Fruit fly (Drosophila melanogaster) whole organism, embryonic: ENCODE results near the gene Dup99B.
A peak's percentile ranks its signal among the peaks of the same experiment; 100 is the strongest.

ENCODE experiments used
- BtbVII ChIP-seq: fragments of 200-800 bp; sonication (Bioruptor generic); optimal IDR thresholded peaks from 3 replicates; lab custom pipeline; 2017; ENCODE audit warnings: missing biosample characterization, mild to moderate bottlenecking, missing genetic modification characterization
- CG11093 ChIP-seq: fragments of 200-800 bp; sonication (Bioruptor generic); IDR thresholded peaks from 3 replicates; pipeline ENCODE4 v1.3.6; 2022; ENCODE audit warnings: missing biosample characterization, missing genetic modification characterization
- CG1233 ChIP-seq: fragments of 200-800 bp; sonication (Bioruptor generic); optimal IDR thresholded peaks from 4 replicates; lab custom pipeline; 2018; ENCODE audit warnings: missing biosample characterization, mild to moderate bottlenecking, missing genetic modification characterization
- CG15011 ChIP-seq: fragments of 200-800 bp; sonication (Bioruptor generic); optimal IDR thresholded peaks from 3 replicates; lab custom pipeline; 2018; ENCODE audit warnings: missing biosample characterization, mild to moderate bottlenecking, missing genetic modification characterization
- CG15514 ChIP-seq: fragments of 200-800 bp; sonication (Bioruptor generic); optimal IDR thresholded peaks from 3 replicates; lab custom pipeline; 2017; ENCODE audit warnings: missing biosample characterization, missing genetic modification characterization, mild to moderate bottlenecking, moderate library complexity, missing genetic modification reagents
- CG16815 ChIP-seq: fragments of 200-800 bp; sonication (Bioruptor generic); optimal IDR thresholded peaks from 3 replicates; lab custom pipeline; 2017; ENCODE audit warnings: missing biosample characterization, mild to moderate bottlenecking, missing genetic modification characterization
- CG18476 ChIP-seq: fragments of 200-800 bp; sonication (Bioruptor generic); optimal IDR thresholded peaks from 2 replicates; lab custom pipeline; 2016; ENCODE audit warnings: missing biosample characterization, mild to moderate bottlenecking, missing genetic modification characterization
- CG2199 ChIP-seq: fragments of 200-800 bp; sonication (Bioruptor generic); IDR thresholded peaks from 3 replicates; pipeline ENCODE4 v1.3.6; 2022; ENCODE audit warnings: missing biosample characterization, missing genetic modification characterization
- CG30403 ChIP-seq: fragments of 200-800 bp; sonication (Bioruptor generic); optimal IDR thresholded peaks from 3 replicates; lab custom pipeline; 2016; ENCODE audit warnings: missing biosample characterization, missing genetic modification characterization
- CG31224 ChIP-seq: fragments of 200-800 bp; sonication (Bioruptor generic); IDR thresholded peaks from 2 replicates; pipeline ENCODE4 v1.3.6; 2022; ENCODE audit warnings: missing biosample characterization, missing genetic modification characterization
- CG3838 ChIP-seq: fragments of 200-800 bp; sonication (Bioruptor generic); optimal IDR thresholded peaks from 3 replicates; lab custom pipeline; 2016; ENCODE audit warnings: missing biosample characterization, missing genetic modification characterization
- CG4328 ChIP-seq: fragments of 200-800 bp; sonication (Bioruptor generic); optimal IDR thresholded peaks from 3 replicates; lab custom pipeline; 2017; ENCODE audit warnings: missing biosample characterization, missing genetic modification reagents, missing genetic modification characterization
- CG4404 ChIP-seq: fragments of 200-800 bp; sonication (Bioruptor generic); IDR thresholded peaks from 2 replicates; pipeline ENCODE4 v1.3.6; 2022; ENCODE audit warnings: missing biosample characterization, missing genetic modification characterization
- CG4617 ChIP-seq: fragments of 200-800 bp; sonication (Bioruptor generic); optimal IDR thresholded peaks from 3 replicates; lab custom pipeline; 2016; ENCODE audit warnings: missing biosample characterization, missing genetic modification characterization, borderline replicate concordance
- CG8388 ChIP-seq: fragments of 200-800 bp; sonication (Bioruptor generic); optimal IDR thresholded peaks from 2 replicates; lab custom pipeline; 2019; ENCODE audit warnings: missing biosample characterization, mild to moderate bottlenecking, missing genetic modification characterization, moderate library complexity
- CG9727 ChIP-seq: fragments of 200-800 bp; sonication (Bioruptor generic); optimal IDR thresholded peaks from 3 replicates; lab custom pipeline; 2017; ENCODE audit warnings: missing biosample characterization, mild to moderate bottlenecking, missing genetic modification characterization
- CHES-1-like ChIP-seq: fragments of 200-800 bp; sonication (Bioruptor generic); optimal IDR thresholded peaks from 2 replicates; lab custom pipeline; 2016; ENCODE audit warnings: missing biosample characterization, missing genetic modification characterization
- CoRest ChIP-seq: fragments of 200-800 bp; sonication (Bioruptor generic); optimal IDR thresholded peaks from 3 replicates; lab custom pipeline; 2018; ENCODE audit warnings: missing biosample characterization, mild to moderate bottlenecking, missing genetic modification characterization, moderate library complexity
- CrebB ChIP-seq: fragments of 200-800 bp; sonication (Bioruptor generic); optimal IDR thresholded peaks from 3 replicates; lab custom pipeline; 2018; ENCODE audit warnings: missing biosample characterization, mild to moderate bottlenecking, missing genetic modification characterization
- E2f1 ChIP-seq: fragments of 200-800 bp; sonication (Bioruptor generic); IDR thresholded peaks from 2 replicates; pipeline ENCODE4 v1.3.6; 2022; ENCODE audit warnings: missing biosample characterization, missing genetic modification characterization
- GATAe ChIP-seq: fragments of 200-800 bp; sonication (Bioruptor generic); conservative IDR thresholded peaks from 2 replicates; pipeline ENCODE4 v1.3.6; 2022; ENCODE audit warnings: missing biosample characterization, missing genetic modification characterization
- Kr ChIP-seq: fragments of 200-800 bp; sonication (Bioruptor generic); optimal IDR thresholded peaks from 2 replicates; lab custom pipeline; 2017; ENCODE audit warnings: missing biosample characterization, mild to moderate bottlenecking, missing genetic modification characterization
- MESR4 ChIP-seq: fragments of 200-800 bp; sonication (Bioruptor generic); optimal IDR thresholded peaks from 2 replicates; lab custom pipeline; 2018; ENCODE audit warnings: missing biosample characterization, mild to moderate bottlenecking, missing genetic modification characterization, moderate library complexity
- Myb ChIP-seq: fragments of 200-800 bp; sonication (Bioruptor generic); optimal IDR thresholded peaks from 2 replicates; lab custom pipeline; 2016; ENCODE audit warnings: missing biosample characterization, missing genetic modification characterization
- Oaz ChIP-seq: fragments of 200-800 bp; sonication (Bioruptor generic); IDR thresholded peaks from 2 replicates; pipeline ENCODE4 v1.3.6; 2022; ENCODE audit warnings: missing biosample characterization, missing genetic modification characterization
- Side ChIP-seq: fragments of 200-800 bp; sonication (Bioruptor generic); optimal IDR thresholded peaks from 2 replicates; lab custom pipeline; 2016; ENCODE audit warnings: missing biosample characterization, missing genetic modification characterization
- Stat92E ChIP-seq, 3 experiments: fragments of >200 bp in 2 of 3; fragments of 200-800 bp in 1 of 3; sonication (Bioruptor generic) in 1 of 3; optimal IDR thresholded peaks; 2 replicates each; lab custom pipeline; 2017 to 2019; ENCODE audit warnings: missing biosample characterization in 3 of 3, missing genetic modification characterization in 3 of 3, mild to moderate bottlenecking in 1 of 3, moderate library complexity in 1 of 3
- Usf ChIP-seq: fragments of 200-800 bp; sonication (Bioruptor generic); optimal IDR thresholded peaks from 2 replicates; lab custom pipeline; 2017; ENCODE audit warnings: missing genotype, missing biosample characterization, missing genetic modification characterization
- aop ChIP-seq: fragments of 200-800 bp; sonication (Bioruptor generic); IDR thresholded peaks from 2 replicates; pipeline ENCODE4 v1.3.6; 2022; ENCODE audit warnings: missing biosample characterization, missing genetic modification characterization
- ap ChIP-seq: fragments of 200-800 bp; sonication (Bioruptor generic); IDR thresholded peaks from 2 replicates; pipeline ENCODE4 v1.3.6; 2022; ENCODE audit warnings: missing biosample characterization, missing genetic modification characterization
- caup ChIP-seq: fragments of 200-800 bp; sonication (Bioruptor generic); optimal IDR thresholded peaks from 3 replicates; lab custom pipeline; 2017; ENCODE audit warnings: missing biosample characterization, mild to moderate bottlenecking, missing genetic modification characterization, moderate library complexity; ENCODE audit not compliant: severe bottlenecking
- chn ChIP-seq: fragments of 200-800 bp; sonication (Bioruptor generic); optimal IDR thresholded peaks from 2 replicates; lab custom pipeline; 2016; ENCODE audit warnings: missing biosample characterization, missing genetic modification characterization
- ci ChIP-seq: fragments of 200-800 bp; sonication (Bioruptor generic); IDR thresholded peaks from 3 replicates; pipeline ENCODE4 v1.3.6; 2022; ENCODE audit warnings: missing biosample characterization, missing genetic modification characterization
- dimm ChIP-seq: fragments of 200-800 bp; sonication (Bioruptor generic); IDR thresholded peaks from 2 replicates; pipeline ENCODE4 v1.3.6; 2022; ENCODE audit warnings: missing biosample characterization, missing genetic modification characterization
- dmrt99B ChIP-seq: fragments of 200-800 bp; sonication (Bioruptor generic); optimal IDR thresholded peaks from 2 replicates; lab custom pipeline; 2018; ENCODE audit warnings: missing biosample characterization, mild to moderate bottlenecking, missing genetic modification characterization, moderate library complexity
- ftz-f1 ChIP-seq: fragments of 200-800 bp; sonication (Bioruptor generic); optimal IDR thresholded peaks from 2 replicates; lab custom pipeline; 2016; ENCODE audit warnings: missing biosample characterization, missing genetic modification characterization
- gt ChIP-seq: fragments of 200-800 bp; sonication (Bioruptor generic); IDR thresholded peaks from 2 replicates; pipeline ENCODE4 v1.3.6; 2022; ENCODE audit warnings: missing biosample characterization, missing genetic modification characterization
- ham ChIP-seq: fragments of 200-800 bp; sonication (Bioruptor generic); IDR thresholded peaks from 2 replicates; pipeline ENCODE4 v1.3.6; 2022; ENCODE audit warnings: missing biosample characterization, missing genetic modification characterization
- lbe ChIP-seq: fragments of 200-800 bp; sonication (Bioruptor generic); optimal IDR thresholded peaks from 2 replicates; lab custom pipeline; 2016; ENCODE audit warnings: missing biosample characterization, mild to moderate bottlenecking, missing genetic modification characterization
- nerfin-2 ChIP-seq: fragments of 200-800 bp; sonication (Bioruptor generic); IDR thresholded peaks from 2 replicates; pipeline ENCODE4 v1.3.6; 2022; ENCODE audit warnings: missing biosample characterization, missing genetic modification characterization; ENCODE audit not compliant: partially characterized antibody
- prd ChIP-seq, 3 experiments: fragments of >200 bp in 2 of 3; fragments of 200-800 bp in 1 of 3; sonication (Bioruptor generic) in 1 of 3; optimal IDR thresholded peaks in 2 of 3; IDR thresholded peaks in 1 of 3; 2 replicates in 2 of 3; 3 replicates in 1 of 3; pipeline versions ENCODE4 v1.3.6 to Lab custom; 2017 to 2022; ENCODE audit warnings: missing biosample characterization in 1 of 3, missing genetic modification characterization in 1 of 3
- repo ChIP-seq: fragments of 200-800 bp; sonication (Bioruptor generic); optimal IDR thresholded peaks from 2 replicates; lab custom pipeline; 2016; ENCODE audit warnings: missing biosample characterization, missing genetic modification characterization
- rib ChIP-seq: fragments of 200-800 bp; sonication (Bioruptor generic); IDR thresholded peaks from 2 replicates; pipeline ENCODE4 v1.3.6; 2022; ENCODE audit warnings: missing biosample characterization, missing genetic modification characterization
- scrt ChIP-seq: fragments of 200-800 bp; sonication (Bioruptor generic); optimal IDR thresholded peaks from 2 replicates; lab custom pipeline; 2018; ENCODE audit warnings: missing biosample characterization, mild to moderate bottlenecking, missing genetic modification characterization, moderate library complexity
- sd ChIP-seq: fragments of 200-800 bp; sonication (Bioruptor generic); optimal IDR thresholded peaks from 3 replicates; lab custom pipeline; 2018; ENCODE audit warnings: missing biosample characterization, mild to moderate bottlenecking, missing genetic modification characterization, moderate library complexity
- slbo ChIP-seq: fragments of 200-800 bp; sonication (Bioruptor generic); IDR thresholded peaks from 2 replicates; pipeline ENCODE4 v1.3.6; 2022; ENCODE audit warnings: missing biosample characterization, missing genetic modification characterization
- sqz ChIP-seq: fragments of 200-800 bp; sonication (Bioruptor generic); optimal IDR thresholded peaks from 3 replicates; lab custom pipeline; 2018; ENCODE audit warnings: missing biosample characterization, mild to moderate bottlenecking, missing genetic modification characterization
- tap ChIP-seq: fragments of 200-800 bp; optimal IDR thresholded peaks from 3 replicates; lab custom pipeline; 2019; ENCODE audit warnings: missing biosample characterization, mild to moderate bottlenecking, missing genetic modification characterization, moderate library complexity
- tna ChIP-seq: fragments of 200-800 bp; sonication (Bioruptor generic); IDR thresholded peaks from 2 replicates; pipeline ENCODE4 v1.3.6; 2022; ENCODE audit warnings: missing biosample characterization, missing genetic modification characterization; ENCODE audit not compliant: partially characterized antibody
- trem ChIP-seq: fragments of 200-800 bp; optimal IDR thresholded peaks from 3 replicates; lab custom pipeline; 2019; ENCODE audit warnings: missing biosample characterization, mild to moderate bottlenecking, missing genetic modification characterization, moderate library complexity
- twi ChIP-seq: fragments of 200-800 bp; optimal IDR thresholded peaks from 2 replicates; lab custom pipeline; 2019; ENCODE audit warnings: missing biosample characterization, mild to moderate bottlenecking, missing genetic modification characterization, moderate library complexity

Dup99B gene

dm6 chr3R:29696359-29696758 is 18.8 kb downstream of the Dup99B start (continued):
- TF ChIP-seq CG4404 (GFP tag; lab: Robert Waterston, UW), result peak; percentile 67
- TF ChIP-seq rib (GFP tag; lab: Robert Waterston, UW), result no peak
- TF ChIP-seq CG9727 (GFP tag; lab: Kevin White, UChicago), result peak; percentile 59
- TF ChIP-seq tap, result no peak
- no peak for TF ChIP-seq repo (GFP tag; lab: Kevin White, UChicago)
- no peak for TF ChIP-seq GATAe (GFP tag; lab: Robert Waterston, UW)
- TF ChIP-seq CG2199 (GFP tag; lab: Robert Waterston, UW), result no peak
- no peak for TF ChIP-seq slbo (GFP tag; lab: Robert Waterston, UW)
- TF ChIP-seq ftz-f1, result no peak
- no peak for TF ChIP-seq CG18476 (GFP tag; lab: Kevin White, UChicago)
- TF ChIP-seq CG16815 (GFP tag; lab: Kevin White, UChicago), result no peak
- TF ChIP-seq CG30403 (GFP tag; lab: Kevin White, UChicago), result no peak
- no peak for TF ChIP-seq nerfin-2 (GFP tag; lab: Robert Waterston, UW)
- TF ChIP-seq MESR4 (GFP tag; lab: Kevin White, UChicago), result no peak
- no peak for TF ChIP-seq lbe (GFP tag; lab: Kevin White, UChicago)
- peak; percentile 27 for TF ChIP-seq trem (tag; lab: Kevin White, UChicago)
- TF ChIP-seq CHES-1-like, result no peak
- no peak for TF ChIP-seq CG15514
- TF ChIP-seq ap, result no peak
- TF ChIP-seq dimm (GFP tag; lab: Robert Waterston, UW), result no peak
- no peak for TF ChIP-seq prd (optimal IDR thresholded peaks at IDR 0.05; lab: Kevin White, UChicago)
- TF ChIP-seq prd (GFP tag; IDR thresholded peaks at IDR 0.05; lab: Robert Waterston, UW), result peak; percentile 79
- no peak for TF ChIP-seq CG3838 (GFP tag; lab: Kevin White, UChicago)
- no peak for TF ChIP-seq sd (tag; lab: Kevin White, UChicago)
- no peak for TF ChIP-seq Kr (GFP tag; lab: Kevin White, UChicago)
- no peak for TF ChIP-seq twi (tag; lab: Kevin White, UChicago)
- TF ChIP-seq CG1233 (GFP tag; lab: Kevin White, UChicago), result no peak
- TF ChIP-seq ci, result 0 out of 3 replicates have a peak, but pooled peaks have one; percentile 24
- TF ChIP-seq BtbVII (GFP tag; lab: Kevin White, UChicago), result no peak
- no peak for TF ChIP-seq caup (GFP tag; lab: Kevin White, UChicago)
- TF ChIP-seq Usf, result no peak
- no peak for TF ChIP-seq tna (GFP tag; lab: Robert Waterston, UW)
- no peak for TF ChIP-seq scrt
- no peak for TF ChIP-seq CG11093 (GFP tag; lab: Robert Waterston, UW)
- TF ChIP-seq CG15011 (GFP tag; lab: Kevin White, UChicago), result no peak
- no peak for TF ChIP-seq Stat92E (GFP tag; optimal IDR thresholded peaks at IDR 0.05; lab: Kevin White, UChicago)
- no peak for TF ChIP-seq Side
- no peak for TF ChIP-seq CrebB
- no peak for TF ChIP-seq ham (GFP tag; lab: Robert Waterston, UW)
- TF ChIP-seq CG4328 (GFP tag; lab: Kevin White, UChicago), result no peak
- no peak for TF ChIP-seq Oaz (GFP tag; lab: Robert Waterston, UW)
- TF ChIP-seq CoRest (tag; lab: Kevin White, UChicago), result no peak
- TF ChIP-seq chn, result peak; percentile 6
- no peak for TF ChIP-seq aop (GFP tag; lab: Robert Waterston, UW)
- TF ChIP-seq CG8388 (GFP tag; lab: Kevin White, UChicago), result no peak
- TF ChIP-seq gt (GFP tag; lab: Robert Waterston, UW), result no peak
- TF ChIP-seq Myb (GFP tag; lab: Kevin White, UChicago), result no peak
- no peak for TF ChIP-seq sqz
- no peak for TF ChIP-seq CG4617
- TF ChIP-seq E2f1 (GFP tag; lab: Robert Waterston, UW), result no peak
- no peak for TF ChIP-seq dmrt99B (tag; lab: Kevin White, UChicago)
- TF ChIP-seq CG31224 (GFP tag; lab: Robert Waterston, UW), result no peak
